Fruit fly (Drosophila melanogaster): ENCODE results near the gene ed.

- no peak for TF ChIP-seq Hr39 (GFP tag; optimal IDR thresholded peaks at IDR 0.05)
- no peak for TF ChIP-seq Sox14 (GFP tag; optimal IDR thresholded peaks at IDR 0.05)
- TF ChIP-seq pdm3 (GFP tag; optimal IDR thresholded peaks at IDR 0.05), result no peak
- no peak for TF ChIP-seq CG16779 (tag; optimal IDR thresholded peaks at IDR 0.05)
- TF ChIP-seq Ets21C (GFP tag; optimal IDR thresholded peaks at IDR 0.05), result no peak
- no peak for TF ChIP-seq CG8319 (GFP tag; optimal IDR thresholded peaks at IDR 0.05)
- TF ChIP-seq CG6854 (GFP tag; optimal IDR thresholded peaks at IDR 0.05), result no peak
- no peak for TF ChIP-seq Sox15 (GFP tag; optimal IDR thresholded peaks at IDR 0.05)
- TF ChIP-seq ss (GFP tag; optimal IDR thresholded peaks at IDR 0.05), result no peak
- no peak for TF ChIP-seq Eip75B (GFP tag; optimal IDR thresholded peaks at IDR 0.05)
- TF ChIP-seq CG11762 (GFP tag; optimal IDR thresholded peaks at IDR 0.05; ENCODE audit: insufficient read depth), result no peak
These were observed 90.2 kb downstream of the ed start, which contains the start of gene Sr-CI for dm6 chr2L:4121402-4121801.

All from whole organism, prepupa.